Worm (Caenorhabditis elegans): ENCODE data around the gene F55A4.7.
A peak's percentile ranks its signal among the peaks of the same experiment; 100 is the strongest.

The F55A4.7 gene

ce11 chrX:1012385-1012866 lies 25.8 kb downstream of the F55A4.7 start (continued):
- TF ChIP-seq tbx-9 (tag; optimal IDR thresholded peaks at IDR 0.05; ENCODE audit: borderline replicate concordance) (no peak), attf-6 (GFP tag; IDR thresholded peaks at IDR 0.05) (no peak), B0035.1 (tag; optimal IDR thresholded peaks at IDR 0.05) (no peak), ceh-91 (GFP tag; IDR thresholded peaks at IDR 0.05) (no peak), nhr-27 (tag; optimal IDR thresholded peaks at IDR 0.05) (no peak), Y67H2A.10 (GFP tag; conservative IDR thresholded peaks at IDR 0.05) (no peak), attf-3 (GFP tag; conservative IDR thresholded peaks at IDR 0.05) (no peak), pha-4 (tag; optimal IDR thresholded peaks at IDR 0.05) (no peak), Y53G8AR.9 (GFP tag; conservative IDR thresholded peaks at IDR 0.05) (peak; percentile 89), hlh-12 (tag; optimal IDR thresholded peaks at IDR 0.05) (no peak), zim-3 (tag; optimal IDR thresholded peaks at IDR 0.05) (no peak), repo-1 (tag; optimal IDR thresholded peaks at IDR 0.05) (peak; percentile 45), dpff-1 (tag; optimal IDR thresholded peaks at IDR 0.05) (no peak), lag-1 (GFP tag; IDR thresholded peaks at IDR 0.05) (no peak), ceh-79 (tag; optimal IDR thresholded peaks at IDR 0.05) (no peak), nhr-90 (tag; optimal IDR thresholded peaks at IDR 0.05) (no peak), him-1 (tag; optimal IDR thresholded peaks at IDR 0.05) (no peak), B0336.3 (GFP tag; IDR thresholded peaks at IDR 0.05) (peak; percentile 64; the same call in 1 of the 2 replicates), ztf-26 (tag; optimal IDR thresholded peaks at IDR 0.05) (peak; percentile 36), madf-10 (tag; optimal IDR thresholded peaks at IDR 0.05) (no peak), lsl-1 (GFP tag; optimal IDR thresholded peaks at IDR 0.05) (no peak), B0019.2 (GFP tag; conservative IDR thresholded peaks at IDR 0.05) (no peak), ztf-6 (GFP tag; IDR thresholded peaks at IDR 0.05) (no peak), fkh-3 (tag; optimal IDR thresholded peaks at IDR 0.05) (no peak), tlf-1 (GFP tag; optimal IDR thresholded peaks at IDR 0.05) (peak; percentile 58), snpc-1.3 (tag; optimal IDR thresholded peaks at IDR 0.05; ENCODE audit: insufficient read depth) (no peak), C17E4.6 (GFP tag; IDR thresholded peaks at IDR 0.05) (no peak), efl-1 (GFP tag; optimal IDR thresholded peaks at IDR 0.05) (no peak), ceh-58 (GFP tag; IDR thresholded peaks at IDR 0.05) (0 out of 2 replicates have a peak, but pooled peaks have one; percentile 3), ets-4 (GFP tag; optimal IDR thresholded peaks at IDR 0.05) (no peak), C06A6.2 (GFP tag; conservative IDR thresholded peaks at IDR 0.05) (no peak), ceh-40 (GFP tag; IDR thresholded peaks at IDR 0.05) (no peak), madf-6 (GFP tag; IDR thresholded peaks at IDR 0.05) (no peak), F52B5.7 (tag; optimal IDR thresholded peaks at IDR 0.05) (no peak), hlh-26 (GFP tag; conservative IDR thresholded peaks at IDR 0.05) (no peak), lin-54 (GFP tag; optimal IDR thresholded peaks at IDR 0.05) (no peak), lin-40 (tag; optimal IDR thresholded peaks at IDR 0.05) (peak; percentile 17), snpc-1.1 (tag; optimal IDR thresholded peaks at IDR 0.05; ENCODE audit: insufficient read depth) (no peak), chd-7 (tag; optimal IDR thresholded peaks at IDR 0.05) (peak; percentile 7), tbp1 (GFP tag; optimal IDR thresholded peaks at IDR 0.05) (peak; percentile 16), cebp-2 (GFP tag; IDR thresholded peaks at IDR 0.05) (0 out of 2 replicates have a peak, but pooled peaks have one; percentile 31), nhr-80 (tag; optimal IDR thresholded peaks at IDR 0.05) (no peak), nhr-179 (tag; optimal IDR thresholded peaks at IDR 0.05) (no peak), hsf-1 (GFP tag; IDR thresholded peaks at IDR 0.05) (no peak), snpc-4 (GFP tag; optimal IDR thresholded peaks at IDR 0.05) (no peak), snpc-4 (tag; optimal IDR thresholded peaks at IDR 0.05) (no peak), die-1 (tag; optimal IDR thresholded peaks at IDR 0.05) (no peak), F22D6.2 (tag; optimal IDR thresholded peaks at IDR 0.05) (no peak), dox-1 (GFP tag; IDR thresholded peaks at IDR 0.05) (no peak; the same call in 1 of the 2 replicates), athp-1 (tag; optimal IDR thresholded peaks at IDR 0.05) (peak; percentile 25)

All from whole organism, young adult.